Worm (Caenorhabditis elegans) whole organism, late embryonic: ENCODE results near the gene B0336.7.

Experiments used
- F13H6.1 ChIP-seq: sonication (generic microtip); optimal IDR thresholded peaks from 2 replicates; lab custom pipeline; 2016; ENCODE audit warnings: missing genetic modification characterization, missing compliant biosample characterization
- ama-1 ChIP-seq: fragments of 150-350 bp; optimal IDR thresholded peaks from 2 replicates; lab custom pipeline; 2014
- dve-1 ChIP-seq: sonication (generic microtip); optimal IDR thresholded peaks from 2 replicates; lab custom pipeline; 2017; ENCODE audit warnings: antibody characterized with exemption, mild to moderate bottlenecking, missing genetic modification characterization, missing compliant biosample characterization
- hlh-15 ChIP-seq: sonication (generic microtip); optimal IDR thresholded peaks from 2 replicates; lab custom pipeline; 2016; ENCODE audit warnings: missing genetic modification characterization, missing compliant biosample characterization
- lin-11 ChIP-seq: fragments of 200-800 bp; sonication (Bioruptor generic); optimal IDR thresholded peaks from 2 replicates; lab custom pipeline; 2018; ENCODE audit warnings: mild to moderate bottlenecking, missing genetic modification characterization, missing compliant biosample characterization
- madf-2 ChIP-seq: sonication (generic microtip); optimal IDR thresholded peaks from 2 replicates; lab custom pipeline; 2017; ENCODE audit warnings: missing genetic modification characterization, missing compliant biosample characterization
- pha-4 ChIP-seq: fragments of 150-350 bp; optimal IDR thresholded peaks from 2 replicates; lab custom pipeline; 2018; ENCODE audit warnings: missing biosample characterization, missing genetic modification reagents, missing genetic modification characterization
- pqm-1 ChIP-seq: sonication (generic microtip); optimal IDR thresholded peaks from 2 replicates; lab custom pipeline; 2016; ENCODE audit warnings: missing genetic modification characterization, missing compliant biosample characterization
- tbx-2 ChIP-seq: sonication (generic microtip); optimal IDR thresholded peaks from 2 replicates; lab custom pipeline; 2016; ENCODE audit warnings: missing genetic modification characterization, missing compliant biosample characterization

ce11 chrIII:5697266-5697665 is at the start of gene B0336.7:
- TF ChIP-seq ama-1 (lab: Kevin White, UChicago) (no peak), pha-4 (no peak), pqm-1 (tag; lab: Kevin White, UChicago) (no peak), hlh-15 (tag; lab: Kevin White, UChicago) (no peak), tbx-2 (tag; lab: Kevin White, UChicago) (no peak), madf-2 (tag; lab: Kevin White, UChicago) (no peak), lin-11 (tag; lab: Kevin White, UChicago) (no peak), dve-1 (tag; lab: Kevin White, UChicago) (no peak), F13H6.1 (tag; lab: Kevin White, UChicago) (no peak)
